Worm (Caenorhabditis elegans): Measurements from ENCODE around the gene F54D1.6.
"Not testable (repeated sequence)": the region's sequence is repeated elsewhere in the genome, so short reads cannot be mapped to it uniquely, and the experiment has no call there.

DNA sequence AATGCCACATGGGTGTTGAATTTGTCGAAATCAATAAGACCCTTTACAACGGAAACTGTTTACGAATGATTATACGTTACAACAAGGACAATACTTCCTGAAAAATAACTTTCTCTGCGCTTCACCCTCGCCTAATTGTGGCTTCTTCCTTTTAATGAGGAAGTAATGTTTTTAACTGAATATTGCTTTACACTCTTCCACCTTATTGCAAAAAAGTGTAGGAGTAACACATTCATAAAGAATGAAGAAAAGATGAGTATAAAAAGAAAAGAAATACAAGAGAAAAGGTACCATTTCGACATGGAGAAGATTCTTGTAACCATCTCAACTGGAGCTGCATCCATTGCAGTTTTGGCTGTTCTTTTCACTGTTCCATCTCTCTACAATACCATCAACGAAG, 24.5 kb upstream of the F54D1.6 start, which contains the start of gene col-126:
- TF ChIP-seq flt-1 (GFP tag; IDR thresholded peaks at IDR 0.05); ztf-23 (GFP tag; IDR thresholded peaks at IDR 0.05); cog-1 (tag; optimal IDR thresholded peaks at IDR 0.05); tab-1 (GFP tag; IDR thresholded peaks at IDR 0.05); med-1 (GFP tag; optimal IDR thresholded peaks at IDR 0.05; ENCODE audit: insufficient read depth); T22C8.4 (GFP tag; IDR thresholded peaks at IDR 0.05); ztf-29 (GFP tag; IDR thresholded peaks at IDR 0.05); klf-2 (GFP tag; conservative IDR thresholded peaks at IDR 0.05): not testable (repeated sequence)

Measured in whole organism, midembryonic.